Fruit fly (Drosophila melanogaster) S2 (cell line): ENCODE results near the gene Acat2.

Source experiments
- CG8478 ChIP-seq: fragments of >200 bp; optimal IDR thresholded peaks from 2 replicates; lab custom pipeline; 2018
- CTCF ChIP-seq, 2 experiments: fragments of >200 bp; optimal IDR thresholded peaks; 2 replicates each; lab custom pipeline; 2018

dm6 chr3L:1265423-1266002, 37.2 kb upstream of the Acat2 start:
- TF ChIP-seq CG8478 (lab: Kevin White, UChicago) (no peak), CTCF (optimal IDR thresholded peaks at IDR 0.05; lab: Kevin White, UChicago) (no peak)
